Fruit fly (Drosophila melanogaster) whole organism, embryonic: Measurements from ENCODE around the gene CG13075.

Experiments
- Ada2b ChIP-seq: fragments of 200-800 bp; sonication (Bioruptor generic); IDR thresholded peaks from 2 replicates; pipeline ENCODE4 v1.3.6; 2022; ENCODE audit warnings: missing biosample characterization, missing genetic modification characterization
- Adf1 ChIP-seq: fragments of 200-800 bp; sonication (Bioruptor generic); IDR thresholded peaks from 2 replicates; pipeline ENCODE4 v1.3.6; 2022; ENCODE audit warnings: missing biosample characterization, missing genetic modification characterization
- CG10565 ChIP-seq: fragments of 200-800 bp; sonication (Bioruptor generic); optimal IDR thresholded peaks from 3 replicates; lab custom pipeline; 2016; ENCODE audit warnings: missing biosample characterization, mild to moderate bottlenecking, missing genetic modification characterization
- CG10979 ChIP-seq: fragments of 200-800 bp; sonication (Bioruptor generic); optimal IDR thresholded peaks from 2 replicates; lab custom pipeline; 2018; ENCODE audit warnings: missing biosample characterization, mild to moderate bottlenecking, missing genetic modification characterization, moderate library complexity
- CG11560 ChIP-seq: fragments of 200-800 bp; sonication (Bioruptor generic); IDR thresholded peaks from 3 replicates; pipeline ENCODE4 v1.3.6; 2022; ENCODE audit warnings: missing biosample characterization, missing genetic modification characterization
- CG12104 ChIP-seq: fragments of 200-800 bp; sonication (Bioruptor generic); optimal IDR thresholded peaks from 3 replicates; lab custom pipeline; 2016; ENCODE audit warnings: missing biosample characterization, missing genetic modification characterization
- CG13296 ChIP-seq: fragments of 200-800 bp; sonication (Bioruptor generic); optimal IDR thresholded peaks from 3 replicates; lab custom pipeline; 2018; ENCODE audit warnings: missing biosample characterization, mild to moderate bottlenecking, missing genetic modification characterization
- CG13624 ChIP-seq: fragments of 200-800 bp; sonication (Bioruptor generic); optimal IDR thresholded peaks from 2 replicates; lab custom pipeline; 2016; ENCODE audit warnings: missing biosample characterization, missing genetic modification characterization
- CG13894 ChIP-seq: fragments of 200-800 bp; sonication (Bioruptor generic); optimal IDR thresholded peaks from 3 replicates; lab custom pipeline; 2018; ENCODE audit warnings: missing biosample characterization, mild to moderate bottlenecking, missing genetic modification characterization, moderate library complexity
- CG14441 ChIP-seq: fragments of 200-800 bp; sonication (Bioruptor generic); IDR thresholded peaks from 2 replicates; pipeline ENCODE4 v1.3.6; 2022; ENCODE audit warnings: missing biosample characterization, missing genetic modification characterization
- CG14860 ChIP-seq: fragments of 200-800 bp; sonication (Bioruptor generic); IDR thresholded peaks from 3 replicates; pipeline ENCODE4 v1.3.6; 2022; ENCODE audit warnings: missing biosample characterization, missing genetic modification characterization; ENCODE audit not compliant: partially characterized antibody
- CG1529 ChIP-seq: fragments of 200-800 bp; sonication (Bioruptor generic); optimal IDR thresholded peaks from 3 replicates; lab custom pipeline; 2018; ENCODE audit warnings: missing biosample characterization, missing genetic modification characterization
- CG17568 ChIP-seq: fragments of 200-800 bp; sonication (Bioruptor generic); optimal IDR thresholded peaks from 2 replicates; lab custom pipeline; 2018; ENCODE audit warnings: missing biosample characterization, mild to moderate bottlenecking, missing genetic modification characterization, moderate library complexity
- CG18262 ChIP-seq: fragments of 200-800 bp; optimal IDR thresholded peaks from 3 replicates; lab custom pipeline; 2019; ENCODE audit warnings: missing biosample characterization, mild to moderate bottlenecking, missing genetic modification characterization, moderate library complexity
- CG18619 ChIP-seq: fragments of 200-800 bp; sonication (Bioruptor generic); optimal IDR thresholded peaks from 3 replicates; lab custom pipeline; 2017; ENCODE audit warnings: missing biosample characterization, mild to moderate bottlenecking, missing genetic modification characterization
- CG18764 ChIP-seq: fragments of 200-800 bp; sonication (Bioruptor generic); optimal IDR thresholded peaks from 3 replicates; lab custom pipeline; 2016; ENCODE audit warnings: missing biosample characterization, missing genetic modification characterization
- CG5245 ChIP-seq: fragments of 200-800 bp; sonication (Bioruptor generic); optimal IDR thresholded peaks from 3 replicates; lab custom pipeline; 2016; ENCODE audit warnings: missing biosample characterization, missing genetic modification characterization
- CG6654 ChIP-seq: fragments of 200-800 bp; sonication (Bioruptor generic); optimal IDR thresholded peaks from 2 replicates; lab custom pipeline; 2017; ENCODE audit warnings: missing biosample characterization, mild to moderate bottlenecking, missing genetic modification characterization
- CG6683 ChIP-seq: fragments of 200-800 bp; sonication (Bioruptor generic); optimal IDR thresholded peaks from 2 replicates; lab custom pipeline; 2017; ENCODE audit warnings: missing biosample characterization, mild to moderate bottlenecking, missing genetic modification characterization, missing genetic modification reagents
- CG9437 ChIP-seq: fragments of 200-800 bp; sonication (Bioruptor generic); optimal IDR thresholded peaks from 2 replicates; lab custom pipeline; 2018; ENCODE audit warnings: missing biosample characterization, mild to moderate bottlenecking, missing genetic modification characterization
- Dad ChIP-seq: fragments of 200-800 bp; sonication (Bioruptor generic); optimal IDR thresholded peaks from 3 replicates; lab custom pipeline; 2016; ENCODE audit warnings: missing biosample characterization, missing genetic modification characterization
- Doc2 ChIP-seq: fragments of 200-800 bp; sonication (Bioruptor generic); IDR thresholded peaks from 2 replicates; pipeline ENCODE4 v1.3.6; 2022; ENCODE audit warnings: missing biosample characterization, missing genetic modification characterization
- Ets65A ChIP-seq: fragments of 200-800 bp; sonication (Bioruptor generic); peaks from one replicate; lab custom pipeline; 2016; ENCODE audit warnings: missing biosample characterization, missing genetic modification characterization
- Fer1 ChIP-seq: fragments of 200-800 bp; sonication (Bioruptor generic); optimal IDR thresholded peaks from 2 replicates; lab custom pipeline; 2017; ENCODE audit warnings: missing biosample characterization, mild to moderate bottlenecking, missing genetic modification characterization
- HHEX ChIP-seq: fragments of 200-800 bp; sonication (Bioruptor generic); optimal IDR thresholded peaks from 3 replicates; lab custom pipeline; 2017; ENCODE audit warnings: missing biosample characterization, mild to moderate bottlenecking, missing genetic modification characterization, missing genetic modification reagents
- HmgD ChIP-seq: fragments of 200-800 bp; sonication (Bioruptor generic); optimal IDR thresholded peaks from 3 replicates; lab custom pipeline; 2016; ENCODE audit warnings: missing biosample characterization, missing genetic modification characterization
- Hr39 ChIP-seq: fragments of >200 bp; optimal IDR thresholded peaks from 2 replicates; lab custom pipeline; 2017
- Lim3 ChIP-seq: fragments of 200-800 bp; sonication (Bioruptor generic); IDR thresholded peaks from 2 replicates; pipeline ENCODE4 v1.3.6; 2022; ENCODE audit warnings: missing biosample characterization, missing genetic modification characterization
- Med ChIP-seq: fragments of 200-800 bp; sonication (Bioruptor generic); peaks from one replicate; lab custom pipeline; 2016; ENCODE audit warnings: missing biosample characterization, missing genetic modification characterization, mild to moderate bottlenecking, inconsistent platforms, moderate library complexity
- Pdp1 ChIP-seq, 2 experiments: fragments of 200-800 bp; sonication (Bioruptor generic); optimal IDR thresholded peaks; 3 replicates each; lab custom pipeline; 2016; ENCODE audit warnings: missing biosample characterization in 2 of 2, missing genetic modification characterization in 2 of 2, mild to moderate bottlenecking in 1 of 2, moderate library complexity in 1 of 2
- Taf1 ChIP-seq: fragments of 200-800 bp; sonication (Bioruptor generic); IDR thresholded peaks from 2 replicates; pipeline ENCODE4 v1.3.6; 2022; ENCODE audit warnings: missing biosample characterization, missing genetic modification characterization
- amos ChIP-seq: fragments of 200-800 bp; sonication (Bioruptor generic); IDR thresholded peaks from 2 replicates; pipeline ENCODE4 v1.3.6; 2022; ENCODE audit warnings: missing biosample characterization, missing genetic modification characterization; ENCODE audit not compliant: partially characterized antibody
- cas ChIP-seq: fragments of 200-800 bp; sonication (Bioruptor generic); IDR thresholded peaks from 2 replicates; pipeline ENCODE4 v1.3.6; 2022; ENCODE audit warnings: missing biosample characterization, missing genetic modification characterization
- ci ChIP-seq: fragments of 200-800 bp; sonication (Bioruptor generic); IDR thresholded peaks from 3 replicates; pipeline ENCODE4 v1.3.6; 2022; ENCODE audit warnings: missing biosample characterization, missing genetic modification characterization
- dan ChIP-seq: fragments of 200-800 bp; sonication (Bioruptor generic); IDR thresholded peaks from 2 replicates; pipeline ENCODE4 v1.3.6; 2022; ENCODE audit warnings: missing biosample characterization, missing genetic modification characterization
- dm ChIP-seq: fragments of 200-800 bp; sonication (Bioruptor generic); optimal IDR thresholded peaks from 3 replicates; lab custom pipeline; 2016; ENCODE audit warnings: missing biosample characterization, missing genetic modification characterization
- ems ChIP-seq: fragments of 200-800 bp; sonication (Bioruptor generic); optimal IDR thresholded peaks from 3 replicates; lab custom pipeline; 2016; ENCODE audit warnings: missing biosample characterization, missing genetic modification characterization
- ham ChIP-seq: fragments of 200-800 bp; sonication (Bioruptor generic); IDR thresholded peaks from 2 replicates; pipeline ENCODE4 v1.3.6; 2022; ENCODE audit warnings: missing biosample characterization, missing genetic modification characterization
- her ChIP-seq: fragments of 200-800 bp; sonication (Bioruptor generic); optimal IDR thresholded peaks from 2 replicates; lab custom pipeline; 2016; ENCODE audit warnings: missing biosample characterization, missing genetic modification characterization
- jigr1 ChIP-seq: fragments of 200-800 bp; sonication (Bioruptor generic); IDR thresholded peaks from 3 replicates; pipeline ENCODE4 v1.3.6; 2022; ENCODE audit warnings: missing biosample characterization, missing genetic modification characterization
- maf-S ChIP-seq: fragments of 200-800 bp; sonication (Bioruptor generic); optimal IDR thresholded peaks from 2 replicates; lab custom pipeline; 2016; ENCODE audit warnings: missing biosample characterization, missing genetic modification characterization
- mam ChIP-seq: fragments of 200-800 bp; sonication (Bioruptor generic); optimal IDR thresholded peaks from 3 replicates; lab custom pipeline; 2016; ENCODE audit warnings: missing biosample characterization, missing genetic modification characterization
- phol ChIP-seq: fragments of 200-800 bp; sonication (Bioruptor generic); optimal IDR thresholded peaks from 3 replicates; lab custom pipeline; 2018; ENCODE audit warnings: missing biosample characterization, mild to moderate bottlenecking, missing genetic modification characterization, moderate library complexity
- prd ChIP-seq, 3 experiments: fragments of >200 bp in 2 of 3; fragments of 200-800 bp in 1 of 3; sonication (Bioruptor generic) in 1 of 3; optimal IDR thresholded peaks in 2 of 3; IDR thresholded peaks in 1 of 3; 2 replicates in 2 of 3; 3 replicates in 1 of 3; pipeline versions ENCODE4 v1.3.6 to Lab custom; 2017 to 2022; ENCODE audit warnings: missing biosample characterization in 1 of 3, missing genetic modification characterization in 1 of 3
- scrt ChIP-seq: fragments of 200-800 bp; sonication (Bioruptor generic); optimal IDR thresholded peaks from 2 replicates; lab custom pipeline; 2018; ENCODE audit warnings: missing biosample characterization, mild to moderate bottlenecking, missing genetic modification characterization, moderate library complexity
- sd ChIP-seq: fragments of 200-800 bp; sonication (Bioruptor generic); optimal IDR thresholded peaks from 3 replicates; lab custom pipeline; 2018; ENCODE audit warnings: missing biosample characterization, mild to moderate bottlenecking, missing genetic modification characterization, moderate library complexity
- slou ChIP-seq: fragments of 200-800 bp; sonication (Bioruptor generic); optimal IDR thresholded peaks from 3 replicates; lab custom pipeline; 2016; ENCODE audit warnings: missing biosample characterization, missing genetic modification characterization
- sob ChIP-seq: fragments of 200-800 bp; sonication (Bioruptor generic); IDR thresholded peaks from 2 replicates; pipeline ENCODE4 v1.3.6; 2022; ENCODE audit warnings: missing biosample characterization, missing genetic modification characterization
- unpg ChIP-seq: fragments of 200-800 bp; sonication (Bioruptor generic); optimal IDR thresholded peaks from 3 replicates; lab custom pipeline; 2018; ENCODE audit warnings: missing biosample characterization, mild to moderate bottlenecking, missing genetic modification characterization, moderate library complexity
- vnd ChIP-seq: fragments of 200-800 bp; sonication (Bioruptor generic); IDR thresholded peaks from 3 replicates; pipeline ENCODE4 v1.3.6; 2022; ENCODE audit warnings: missing biosample characterization, missing genetic modification characterization; ENCODE audit not compliant: partially characterized antibody
- zen2 ChIP-seq: fragments of 200-800 bp; sonication (Bioruptor generic); IDR thresholded peaks from 3 replicates; pipeline ENCODE4 v1.3.6; 2022; ENCODE audit warnings: missing biosample characterization, missing genetic modification characterization; ENCODE audit not compliant: partially characterized antibody

CG13075 gene

DNA sequence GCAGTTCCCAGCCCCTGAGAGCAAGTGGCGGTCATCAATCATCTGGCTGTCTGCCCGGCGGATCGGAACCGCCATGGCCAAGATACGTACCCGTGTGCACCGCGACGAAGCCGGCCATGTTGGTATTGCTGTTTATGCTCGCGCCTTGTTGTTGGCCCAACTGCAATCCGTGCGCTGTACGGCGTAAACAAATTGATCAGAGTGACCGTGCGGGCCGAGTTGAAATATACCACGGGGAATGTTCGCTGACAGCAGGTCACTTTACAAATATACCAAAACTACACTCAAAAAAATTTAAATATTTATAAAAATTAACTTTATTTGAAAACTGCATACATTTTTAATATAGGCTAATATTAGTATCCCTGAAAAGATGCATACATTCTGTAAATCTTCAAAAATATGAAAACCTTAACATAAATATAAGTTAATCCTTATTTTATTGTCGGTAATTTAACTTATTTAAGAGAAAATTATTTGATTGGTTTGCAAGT is 3.6 kb downstream of the CG13075 start, which contains the start of gene Tasp1 (continued):
- TF ChIP-seq CG14441, result no peak
- TF ChIP-seq Med (GFP tag; lab: Kevin White, UChicago), result peak; percentile 77
- peak; percentile 5 for TF ChIP-seq HHEX
- TF ChIP-seq Dad, result no peak
- peak; percentile 1 for TF ChIP-seq ems (GFP tag; lab: Kevin White, UChicago)
- no peak for TF ChIP-seq CG17568 (GFP tag; lab: Kevin White, UChicago)
- peak; percentile 67 for TF ChIP-seq Fer1
- peak; percentile 71; the same call in 1 of the 2 replicates for TF ChIP-seq cas (GFP tag; lab: Robert Waterston, UW)
- no peak for TF ChIP-seq Hr39 (lab: Kevin White, UChicago)
- TF ChIP-seq vnd (GFP tag; lab: Robert Waterston, UW), result no peak
- no peak for TF ChIP-seq ham (GFP tag; lab: Robert Waterston, UW)
- TF ChIP-seq phol (tag; lab: Kevin White, UChicago), result peak; percentile 77
- no peak for TF ChIP-seq jigr1 (GFP tag; lab: Robert Waterston, UW)
- TF ChIP-seq CG9437 (GFP tag; lab: Kevin White, UChicago), result peak; percentile 47
- no peak for TF ChIP-seq slou
- peak; percentile 75 for TF ChIP-seq sob (GFP tag; lab: Robert Waterston, UW)
- TF ChIP-seq CG18262 (tag; lab: Kevin White, UChicago), result peak; percentile 78
- peak; percentile 56 for TF ChIP-seq CG18619 (GFP tag; lab: Kevin White, UChicago)
- TF ChIP-seq CG5245, result peak; percentile 12
- TF ChIP-seq CG18764 (GFP tag; lab: Kevin White, UChicago), result peak; percentile 27
- TF ChIP-seq CG1529 (GFP tag; lab: Kevin White, UChicago), result no peak
- peak; percentile 86 for TF ChIP-seq sd (tag; lab: Kevin White, UChicago)
- TF ChIP-seq CG10565, result no peak
- TF ChIP-seq Adf1 (GFP tag; lab: Robert Waterston, UW), result peak; percentile 50; the same call in 1 of the 2 replicates
- TF ChIP-seq scrt, result no peak
- peak; percentile 71 for TF ChIP-seq CG10979 (tag; lab: Kevin White, UChicago)
- TF ChIP-seq CG6683 (GFP tag; lab: Kevin White, UChicago), result peak; percentile 31
- no peak for TF ChIP-seq her (GFP tag; lab: Kevin White, UChicago)
- peak; percentile 55 for TF ChIP-seq CG13296 (GFP tag; lab: Kevin White, UChicago)
- TF ChIP-seq dm (GFP tag; lab: Kevin White, UChicago), result no peak
- TF ChIP-seq prd (optimal IDR thresholded peaks at IDR 0.05; lab: Kevin White, UChicago), result no peak
- peak; percentile 66; the same call in 2 of the 3 replicates for TF ChIP-seq prd (GFP tag; IDR thresholded peaks at IDR 0.05; lab: Robert Waterston, UW)
- TF ChIP-seq amos, result peak; percentile 28; the same call in 1 of the 2 replicates
- 0 out of 2 replicates have a peak, but pooled peaks have one; percentile 32 for TF ChIP-seq Taf1
- TF ChIP-seq Ada2b (GFP tag; lab: Robert Waterston, UW), result peak; percentile 62

DNA sequence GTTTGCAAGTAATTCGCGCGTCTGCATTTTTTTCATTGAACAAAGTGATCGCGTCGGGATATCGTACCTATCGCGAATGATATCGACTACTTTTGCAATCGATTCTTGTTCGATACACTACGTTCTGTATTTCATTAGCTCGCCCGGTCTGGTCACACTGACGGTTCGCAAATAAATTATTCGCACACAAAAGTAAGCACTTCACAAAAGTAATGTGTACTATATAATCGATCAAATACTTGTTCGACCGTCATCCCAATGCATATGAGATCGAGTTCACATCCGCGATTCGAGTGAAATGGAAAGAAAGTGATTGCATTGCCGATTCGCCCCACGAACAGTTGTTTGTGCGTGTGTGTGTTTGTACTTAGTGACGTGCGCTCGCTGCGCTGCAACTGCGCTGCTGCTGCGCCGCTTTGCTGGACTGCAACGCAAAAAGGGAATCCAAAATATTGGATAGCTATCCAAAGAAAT is 6.6 kb downstream of the CG13075 start, which contains the start of the genes CG5235 and ClC-c:
TSS of gene CG5235 (minus strand) at position 63 of the 474 bp plus-strand sequence.
TSS of gene ClC-c (plus strand) at position 125 of the 474 bp plus-strand sequence.
- peak; percentile 97 for TF ChIP-seq CG11560 (tag; lab: Robert Waterston, UW)
- peak; percentile 60 for TF ChIP-seq HmgD (GFP tag; lab: Kevin White, UChicago)
- no peak for TF ChIP-seq phol (tag; lab: Kevin White, UChicago)
- peak; percentile 25; the same call in 1 of the 3 replicates for TF ChIP-seq ci
- TF ChIP-seq CG13894 (tag; lab: Kevin White, UChicago), result no peak
- TF ChIP-seq dan, result no peak
- no peak for TF ChIP-seq Ets65A (GFP tag; lab: Kevin White, UChicago)
- no peak for TF ChIP-seq maf-S (GFP tag; lab: Kevin White, UChicago)
- TF ChIP-seq unpg (GFP tag; lab: Kevin White, UChicago), result no peak
- TF ChIP-seq Doc2 (GFP tag; lab: Robert Waterston, UW), result no peak
- no peak for TF ChIP-seq CG12104 (GFP tag; lab: Kevin White, UChicago)
- TF ChIP-seq mam (GFP tag; lab: Kevin White, UChicago), result no peak
- peak; percentile 72 for TF ChIP-seq CG14860 (GFP tag; lab: Robert Waterston, UW)
- no peak for TF ChIP-seq CG6654
- no peak for TF ChIP-seq Lim3
- TF ChIP-seq cas (GFP tag; lab: Robert Waterston, UW), result no peak
- peak in 1 of 2 experiments; percentile 22 for TF ChIP-seq Pdp1 (GFP tag; optimal IDR thresholded peaks at IDR 0.05; lab: Kevin White, UChicago)
- TF ChIP-seq zen2, result peak; percentile 79; the same call in 2 of the 3 replicates
- TF ChIP-seq CG13624 (GFP tag; lab: Kevin White, UChicago), result peak; percentile 37
